Worm (Caenorhabditis elegans): Measurements from ENCODE around the gene T24B8.4.

DNA sequence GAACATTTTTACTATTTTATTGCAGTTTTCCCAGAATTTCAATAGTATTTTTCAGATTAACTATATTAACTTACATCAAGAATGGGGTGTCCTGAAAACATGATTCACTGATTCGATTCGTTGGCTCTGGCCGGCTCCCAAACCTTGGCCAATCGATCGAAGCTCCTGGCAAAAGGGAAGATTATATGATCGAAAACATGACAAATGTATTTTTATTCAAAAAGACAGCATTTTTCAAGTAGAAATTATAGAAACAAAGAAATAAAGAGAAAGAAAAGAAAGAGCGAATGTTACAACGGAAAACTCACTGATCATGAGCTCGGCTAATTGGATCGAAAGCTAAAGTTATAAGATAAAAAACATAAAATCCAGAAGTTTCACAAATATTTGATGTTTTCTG lies at the start of gene T24B8.4:
- TF ChIP-seq elt-3 (tag; optimal IDR thresholded peaks at IDR 0.05) (no peak), unc-39 (tag; optimal IDR thresholded peaks at IDR 0.05) (no peak), ceh-83 (GFP tag; optimal IDR thresholded peaks at IDR 0.05) (no peak), elt-1 (tag; optimal IDR thresholded peaks at IDR 0.05; ENCODE audit: borderline replicate concordance, insufficient read depth) (no peak), blmp-1 (tag; optimal IDR thresholded peaks at IDR 0.05) (no peak), unc-62 (GFP tag; optimal IDR thresholded peaks at IDR 0.05) (no peak), ham-2 (GFP tag; optimal IDR thresholded peaks at IDR 0.05) (no peak), mab-5 (tag; optimal IDR thresholded peaks at IDR 0.05) (no peak), ces-1 (GFP tag; optimal IDR thresholded peaks at IDR 0.05) (no peak), ztf-11 (tag; optimal IDR thresholded peaks at IDR 0.05) (no peak), nhr-237 (tag; optimal IDR thresholded peaks at IDR 0.05) (no peak), lsy-2 (tag; optimal IDR thresholded peaks at IDR 0.05) (no peak), mls-2 (tag; optimal IDR thresholded peaks at IDR 0.05) (no peak), nhr-76 (tag; optimal IDR thresholded peaks at IDR 0.05) (no peak)

Measured in whole organism, mixed stage, embryonic.